Worm (Caenorhabditis elegans) whole organism, early embryonic: Measurements from ENCODE around the gene Y48A6B.14.

ENCODE experiments used
- flt-1 ChIP-seq: fragments of 200-800 bp; sonication (Bioruptor generic); IDR thresholded peaks from 2 replicates; pipeline ENCODE4 v1.3.6; 2022; ENCODE audit warnings: missing genetic modification characterization, missing compliant biosample characterization
- hmg-4 ChIP-seq: fragments of 200-800 bp; sonication (Bioruptor generic); optimal IDR thresholded peaks from 2 replicates; lab custom pipeline; 2018; ENCODE audit warnings: mild to moderate bottlenecking, missing genetic modification characterization, missing compliant biosample characterization
- pes-1 ChIP-seq: fragments of 200-800 bp; sonication (Bioruptor generic); IDR thresholded peaks from 2 replicates; pipeline ENCODE4 v1.3.6; 2022; ENCODE audit warnings: missing genetic modification reagents, missing genetic modification characterization, missing compliant biosample characterization

- TF ChIP-seq hmg-4: no peak
- TF ChIP-seq pes-1 (GFP tag; lab: Robert Waterston, UW): no peak
- no peak for TF ChIP-seq flt-1 (GFP tag; lab: Robert Waterston, UW)
Observed at ce11 chrIII:10987561-10988184, 43.7 kb upstream of the Y48A6B.14 start, which contains the start of gene col-94.
